Fruit fly (Drosophila melanogaster) whole organism: ENCODE measurements around the gene Sbp2.

Experiments used
- CG8478 ChIP-seq: fragments of >200 bp; optimal IDR thresholded peaks from 2 replicates; lab custom pipeline; 2018; ENCODE audit warnings: inconsistent platforms
- Dll ChIP-seq: fragments of >200 bp; optimal IDR thresholded peaks from 2 replicates; lab custom pipeline; 2017
- EcR ChIP-seq, 2 experiments: fragments of >200 bp; optimal IDR thresholded peaks; 2 replicates each; lab custom pipeline; 2017; ENCODE audit warnings: missing biosample characterization in 2 of 2, missing genetic modification characterization in 2 of 2, missing genetic modification reagents in 2 of 2
- pan ChIP-seq: fragments of >200 bp; optimal IDR thresholded peaks from 2 replicates; lab custom pipeline; 2017
- psq ChIP-seq: fragments of >200 bp; optimal IDR thresholded peaks from 2 replicates; lab custom pipeline; 2017
- usp ChIP-seq: fragments of >200 bp; optimal IDR thresholded peaks from 2 replicates; lab custom pipeline; 2017; ENCODE audit warnings: missing biosample characterization, missing genetic modification characterization, mixed read lengths

The Sbp2 gene

dm6 chr3L:8333574-8333973 lies 29.6 kb downstream of the Sbp2 start:
- TF ChIP-seq usp (GFP tag; lab: Kevin White, UChicago) (no peak), CG8478 (lab: Kevin White, UChicago) (no peak), pan (lab: Kevin White, UChicago) (no peak), psq (lab: Kevin White, UChicago) (no peak), Dll (lab: Kevin White, UChicago) (no peak), EcR (GFP tag; optimal IDR thresholded peaks at IDR 0.05; lab: Kevin White, UChicago) (no peak)

- no peak for TF ChIP-seq CG8478 (lab: Kevin White, UChicago)
- no peak for TF ChIP-seq EcR (GFP tag; optimal IDR thresholded peaks at IDR 0.05; lab: Kevin White, UChicago)
- TF ChIP-seq usp (GFP tag; lab: Kevin White, UChicago), result no peak
- no peak for TF ChIP-seq Dll (lab: Kevin White, UChicago)
- TF ChIP-seq psq (lab: Kevin White, UChicago), result no peak
- TF ChIP-seq pan (lab: Kevin White, UChicago), result no peak
Measured at dm6 chr3L:8334338-8334737, 30.4 kb downstream of the Sbp2 start.

dm6 chr3L:8336372-8336771 lies 32.4 kb downstream of the Sbp2 start, which contains the start of gene Cpr66Cb:
Cpr66Cb (plus strand) TSS chr3L:8336672.
- TF ChIP-seq CG8478 (lab: Kevin White, UChicago) (no peak), psq (lab: Kevin White, UChicago) (no peak), EcR (GFP tag; optimal IDR thresholded peaks at IDR 0.05; lab: Kevin White, UChicago) (no peak), usp (GFP tag; lab: Kevin White, UChicago) (no peak), Dll (lab: Kevin White, UChicago) (no peak), pan (lab: Kevin White, UChicago) (no peak)

- TF ChIP-seq EcR (GFP tag; optimal IDR thresholded peaks at IDR 0.05; lab: Kevin White, UChicago) (no peak), pan (lab: Kevin White, UChicago) (no peak), psq (lab: Kevin White, UChicago) (no peak), usp (GFP tag; lab: Kevin White, UChicago) (no peak), CG8478 (lab: Kevin White, UChicago) (no peak), Dll (lab: Kevin White, UChicago) (no peak)
Measured at dm6 chr3L:8338921-8339320, 35.0 kb downstream of the Sbp2 start, which contains the start of gene Pex2. Pex2 (plus strand) TSS chr3L:8339051.

- TF ChIP-seq Dll (lab: Kevin White, UChicago) (no peak), usp (GFP tag; lab: Kevin White, UChicago) (no peak), CG8478 (lab: Kevin White, UChicago) (no peak), pan (lab: Kevin White, UChicago) (no peak), psq (lab: Kevin White, UChicago) (no peak), EcR (GFP tag; optimal IDR thresholded peaks at IDR 0.05; lab: Kevin White, UChicago) (no peak)
Measured at dm6 chr3L:8340264-8341095, 36.5 kb downstream of the Sbp2 start, which contains the start of the genes Prim1 and CG7083. Prim1 (plus strand) TSS chr3L:8340314. CG7083 (plus strand) TSS chr3L:8340785.

- no peak for TF ChIP-seq pan (lab: Kevin White, UChicago)
- TF ChIP-seq psq (lab: Kevin White, UChicago), result no peak
- TF ChIP-seq usp (GFP tag; lab: Kevin White, UChicago), result no peak
- TF ChIP-seq Dll (lab: Kevin White, UChicago), result no peak
- no peak for TF ChIP-seq EcR (GFP tag; optimal IDR thresholded peaks at IDR 0.05; lab: Kevin White, UChicago)
- TF ChIP-seq CG8478 (lab: Kevin White, UChicago), result no peak
Measured at dm6 chr3L:8345182-8345581, 41.2 kb downstream of the Sbp2 start.

- TF ChIP-seq CG8478 (lab: Kevin White, UChicago), result no peak
- TF ChIP-seq psq (lab: Kevin White, UChicago), result no peak
- TF ChIP-seq pan (lab: Kevin White, UChicago), result no peak
- TF ChIP-seq usp (GFP tag; lab: Kevin White, UChicago), result no peak
- TF ChIP-seq Dll (lab: Kevin White, UChicago), result no peak
- TF ChIP-seq EcR (GFP tag; optimal IDR thresholded peaks at IDR 0.05; lab: Kevin White, UChicago), result no peak
Measured at dm6 chr3L:8346100-8346980, 42.4 kb downstream of the Sbp2 start, which contains the start of the genes CG7182 and GAPcenA. CG7182 (minus strand) TSS chr3L:8346382. GAPcenA (plus strand) TSS chr3L:8346561.

dm6 chr3L:8347346-8347745 lies 43.4 kb downstream of the Sbp2 start:
- TF ChIP-seq psq (lab: Kevin White, UChicago) (no peak), pan (lab: Kevin White, UChicago) (no peak), Dll (lab: Kevin White, UChicago) (no peak), usp (GFP tag; lab: Kevin White, UChicago) (no peak), EcR (GFP tag; optimal IDR thresholded peaks at IDR 0.05; lab: Kevin White, UChicago) (no peak), CG8478 (lab: Kevin White, UChicago) (no peak)
